Fruit fly (Drosophila melanogaster) whole organism: ENCODE results near the gene nmo.

Source experiments
- pan ChIP-seq: fragments of >200 bp; optimal IDR thresholded peaks from 2 replicates; lab custom pipeline; 2017
- psq ChIP-seq: fragments of >200 bp; optimal IDR thresholded peaks from 2 replicates; lab custom pipeline; 2017
- usp ChIP-seq: fragments of >200 bp; optimal IDR thresholded peaks from 2 replicates; lab custom pipeline; 2017; ENCODE audit warnings: missing biosample characterization, missing genetic modification characterization, mixed read lengths

DNA sequence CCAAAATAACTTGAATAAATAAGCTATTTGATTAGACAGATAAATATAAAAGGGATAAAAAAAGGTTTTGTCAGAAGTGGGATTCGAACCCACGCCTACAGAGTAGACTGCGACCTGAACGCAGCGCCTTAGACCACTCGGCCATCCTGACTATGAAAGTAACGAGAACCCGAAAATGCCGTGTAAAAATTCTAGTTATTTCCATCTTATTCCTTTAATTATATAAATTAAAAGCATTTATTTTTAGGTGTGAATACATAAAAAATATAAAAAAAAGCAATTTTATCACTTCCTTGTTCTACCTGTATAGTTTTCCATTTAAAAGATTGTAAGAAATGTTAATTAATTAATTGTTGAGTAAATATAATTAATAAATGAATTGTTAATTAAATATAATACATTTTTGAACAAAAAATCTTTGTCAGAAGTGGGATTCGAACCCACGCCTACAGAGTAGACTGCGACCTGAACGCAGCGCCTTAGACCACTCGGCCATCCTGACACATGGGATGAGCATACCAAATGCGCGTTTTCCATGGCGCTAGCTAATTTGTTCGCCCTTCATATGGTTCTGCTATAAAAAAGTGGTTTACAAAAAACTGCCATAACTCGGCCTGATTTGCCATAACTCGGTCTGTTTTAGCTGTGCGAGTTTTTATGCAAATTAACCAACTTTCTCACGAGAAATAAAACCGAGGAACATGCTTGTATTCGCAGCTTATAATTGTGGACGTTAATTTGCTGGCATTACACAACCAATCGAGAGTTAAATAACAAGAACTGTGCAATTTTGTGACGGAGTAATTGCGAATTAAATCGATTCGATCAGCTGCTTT lies 86.9 kb downstream of the nmo start:
- TF ChIP-seq usp (GFP tag; lab: Kevin White, UChicago) (no peak), pan (lab: Kevin White, UChicago) (no peak), psq (lab: Kevin White, UChicago) (no peak)
